Worm (Caenorhabditis elegans) whole organism, L4 larva: ENCODE measurements around the gene sod-1.
A peak's percentile ranks its signal among the peaks of the same experiment; 100 is the strongest.

Source experiments
- F10B5.3 ChIP-seq: sonication (generic microtip); optimal IDR thresholded peaks from 2 replicates; lab custom pipeline; 2016; ENCODE audit warnings: mild to moderate bottlenecking, missing genetic modification characterization, missing compliant biosample characterization
- F37D6.2 ChIP-seq: sonication (generic microtip); optimal IDR thresholded peaks from 2 replicates; lab custom pipeline; 2016; ENCODE audit warnings: mild to moderate bottlenecking, missing genetic modification characterization, missing compliant biosample characterization
- F49E8.2 ChIP-seq: sonication (generic microtip); optimal IDR thresholded peaks from 2 replicates; lab custom pipeline; 2016; ENCODE audit warnings: missing compliant biosample characterization, mild to moderate bottlenecking, missing genetic modification characterization, borderline replicate concordance
- R02D3.7 ChIP-seq: fragments of 150-350 bp; sonication (generic microtip); optimal IDR thresholded peaks from 3 replicates; lab custom pipeline; 2014; ENCODE audit warnings: missing biosample characterization, missing genetic modification characterization
- ZK546.5 ChIP-seq, 2 experiments: sonication (generic microtip); optimal IDR thresholded peaks; 2 replicates each; lab custom pipeline; 2017; ENCODE audit warnings: missing biosample characterization in 2 of 2, missing genetic modification characterization in 2 of 2
- ama-1 ChIP-seq: fragments of 150-350 bp; optimal IDR thresholded peaks from 2 replicates; lab custom pipeline; 2014; ENCODE audit warnings: inconsistent platforms, mixed read lengths
- attf-4 ChIP-seq: sonication (generic microtip); optimal IDR thresholded peaks from 3 replicates; lab custom pipeline; 2017; ENCODE audit warnings: missing biosample characterization, missing genetic modification characterization
- ceh-20 ChIP-seq: fragments of 200-800 bp; sonication (Bioruptor generic); IDR thresholded peaks from 2 replicates; pipeline ENCODE4 v1.3.6; 2022; ENCODE audit warnings: missing genetic modification reagents, missing genetic modification characterization, missing compliant biosample characterization
- ceh-28 ChIP-seq: fragments of 150-350 bp; optimal IDR thresholded peaks from 2 replicates; lab custom pipeline; 2014; ENCODE audit warnings: missing biosample characterization, missing genetic modification reagents, missing genetic modification characterization
- ceh-32 ChIP-seq: sonication (generic microtip); optimal IDR thresholded peaks from 2 replicates; lab custom pipeline; 2016; ENCODE audit warnings: mild to moderate bottlenecking, missing genetic modification characterization, missing compliant biosample characterization; ENCODE audit not compliant: poor library complexity
- ceh-44 ChIP-seq: fragments of 200-800 bp; sonication (Bioruptor generic); IDR thresholded peaks from 2 replicates; pipeline ENCODE4 v1.3.6; 2022; ENCODE audit warnings: missing genetic modification reagents, missing genetic modification characterization, missing compliant biosample characterization
- ceh-62 ChIP-seq: sonication (generic microtip); optimal IDR thresholded peaks from 2 replicates; lab custom pipeline; 2017; ENCODE audit warnings: missing biosample characterization, missing genetic modification characterization
- ces-1 ChIP-seq: fragments of 150-350 bp; sonication (generic microtip); optimal IDR thresholded peaks from 4 replicates; lab custom pipeline; 2014; ENCODE audit warnings: missing biosample characterization, missing genetic modification reagents, missing genetic modification characterization
- cey-2 ChIP-seq: sonication (generic microtip); optimal IDR thresholded peaks from 3 replicates; lab custom pipeline; 2017; ENCODE audit warnings: missing genetic modification characterization, mild to moderate bottlenecking, missing compliant biosample characterization, antibody characterized with exemption, borderline replicate concordance; ENCODE audit not compliant: insufficient read depth
- ctbp-1 ChIP-seq: fragments of 200-800 bp; sonication (Bioruptor generic); IDR thresholded peaks from 2 replicates; pipeline ENCODE4 v1.3.6; 2022; ENCODE audit warnings: missing genetic modification reagents, missing genetic modification characterization, missing compliant biosample characterization
- daf-12 ChIP-seq: fragments of 150-350 bp; optimal IDR thresholded peaks from 2 replicates; lab custom pipeline; 2014; ENCODE audit warnings: missing biosample characterization, missing genetic modification reagents, missing genetic modification characterization
- daf-16 ChIP-seq, 3 experiments: sonication (generic microtip); optimal IDR thresholded peaks; 2 replicates each; lab custom pipeline; 2016 to 2017; ENCODE audit warnings: missing genetic modification characterization in 3 of 3, missing genetic modification reagents in 3 of 3, mild to moderate bottlenecking in 2 of 3, missing compliant biosample characterization in 2 of 3, missing biosample characterization in 1 of 3, moderate library complexity in 1 of 3
- daf-19 ChIP-seq: fragments of 200-800 bp; sonication (Bioruptor generic); conservative IDR thresholded peaks from 2 replicates; pipeline ENCODE4 v1.3.6; 2022; ENCODE audit warnings: missing genetic modification characterization, missing compliant biosample characterization
- dmd-6 ChIP-seq: fragments of 200-800 bp; sonication (Bioruptor generic); IDR thresholded peaks from 2 replicates; pipeline ENCODE4 v1.3.6; 2022; ENCODE audit warnings: missing genetic modification reagents, missing genetic modification characterization, missing compliant biosample characterization
- dmd-8 ChIP-seq: fragments of 200-800 bp; sonication (Bioruptor generic); IDR thresholded peaks from 2 replicates; pipeline ENCODE4 v1.3.6; 2022; ENCODE audit warnings: missing genetic modification characterization, missing compliant biosample characterization
- dmd-9 ChIP-seq: fragments of 200-800 bp; sonication (Bioruptor generic); IDR thresholded peaks from 2 replicates; pipeline ENCODE4 v1.3.6; 2022; ENCODE audit warnings: missing genetic modification reagents, missing genetic modification characterization, missing compliant biosample characterization
- dpl-1 ChIP-seq: fragments of 150-350 bp; optimal IDR thresholded peaks from 2 replicates; lab custom pipeline; 2014; ENCODE audit warnings: missing biosample characterization, missing genetic modification reagents, missing genetic modification characterization
- duxl-1 ChIP-seq: sonication (generic microtip); optimal IDR thresholded peaks from 2 replicates; lab custom pipeline; 2016; ENCODE audit warnings: mild to moderate bottlenecking, missing genetic modification characterization, moderate library complexity, missing compliant biosample characterization; ENCODE audit not compliant: poor library complexity
- egl-43 ChIP-seq: fragments of 200-800 bp; sonication (Bioruptor generic); IDR thresholded peaks from 2 replicates; pipeline ENCODE4 v1.3.6; 2022; ENCODE audit warnings: missing genetic modification reagents, missing genetic modification characterization, missing compliant biosample characterization
- fkh-10 ChIP-seq: fragments of 150-350 bp; optimal IDR thresholded peaks from 2 replicates; lab custom pipeline; 2014; ENCODE audit warnings: missing biosample characterization, missing genetic modification reagents, missing genetic modification characterization
- hif-1 ChIP-seq, 2 experiments: sonication (generic microtip); optimal IDR thresholded peaks; 2 replicates each; lab custom pipeline; 2016 to 2017; ENCODE audit warnings: missing compliant biosample characterization in 2 of 2, missing genetic modification characterization in 2 of 2, missing genetic modification reagents in 2 of 2, missing genotype in 2 of 2, mild to moderate bottlenecking in 1 of 2
- hlh-30 ChIP-seq: sonication (generic microtip); optimal IDR thresholded peaks from 2 replicates; lab custom pipeline; 2017; ENCODE audit warnings: antibody characterized with exemption, mild to moderate bottlenecking, missing genetic modification characterization, missing compliant biosample characterization; ENCODE audit not compliant: insufficient read depth
- jun-1 ChIP-seq: fragments of 150-350 bp; optimal IDR thresholded peaks from 2 replicates; lab custom pipeline; 2014; ENCODE audit warnings: missing biosample characterization, missing genetic modification reagents, missing genetic modification characterization
- lim-7 ChIP-seq: fragments of 200-800 bp; sonication (Bioruptor generic); IDR thresholded peaks from 2 replicates; pipeline ENCODE4 v1.3.6; 2022; ENCODE audit warnings: missing genetic modification characterization, missing compliant biosample characterization
- lin-39 ChIP-seq: fragments of 150-350 bp; optimal IDR thresholded peaks from 2 replicates; lab custom pipeline; 2014; ENCODE audit warnings: missing biosample characterization, missing genetic modification reagents, missing genetic modification characterization
- mxl-2 ChIP-seq: fragments of 200-800 bp; sonication (Bioruptor generic); conservative IDR thresholded peaks from 2 replicates; pipeline ENCODE4 v1.3.6; 2022; ENCODE audit warnings: missing genetic modification reagents, missing genetic modification characterization, missing compliant biosample characterization
- mxl-3 ChIP-seq: fragments of 200-800 bp; sonication (Bioruptor generic); optimal IDR thresholded peaks from 2 replicates; lab custom pipeline; 2018; ENCODE audit warnings: mild to moderate bottlenecking, missing genetic modification characterization, missing compliant biosample characterization
- nhr-10 ChIP-seq: fragments of 150-350 bp; optimal IDR thresholded peaks from 2 replicates; lab custom pipeline; 2014; ENCODE audit warnings: missing biosample characterization, missing genetic modification characterization
- nhr-102 ChIP-seq: sonication (generic microtip); optimal IDR thresholded peaks from 2 replicates; lab custom pipeline; 2016; ENCODE audit warnings: mild to moderate bottlenecking, missing genetic modification characterization, moderate library complexity, missing compliant biosample characterization
- nhr-11 ChIP-seq: fragments of 150-350 bp; optimal IDR thresholded peaks from 2 replicates; lab custom pipeline; 2014; ENCODE audit warnings: missing biosample characterization, missing genetic modification characterization
- nhr-111 ChIP-seq: fragments of 200-800 bp; sonication (Bioruptor generic); optimal IDR thresholded peaks from 2 replicates; lab custom pipeline; 2018; ENCODE audit warnings: mild to moderate bottlenecking, missing genetic modification characterization, missing compliant biosample characterization
- nhr-237 ChIP-seq: sonication (generic microtip); optimal IDR thresholded peaks from 2 replicates; lab custom pipeline; 2017; ENCODE audit warnings: missing biosample characterization, missing genetic modification characterization
- nhr-28 ChIP-seq: fragments of 150-350 bp; optimal IDR thresholded peaks from 2 replicates; lab custom pipeline; 2014; ENCODE audit warnings: missing biosample characterization, missing genetic modification characterization
- nhr-41 ChIP-seq: fragments of 200-800 bp; sonication (Bioruptor generic); IDR thresholded peaks from 2 replicates; pipeline ENCODE4 v1.3.6; 2022; ENCODE audit warnings: missing genetic modification reagents, missing genetic modification characterization, missing compliant biosample characterization
- nhr-48 ChIP-seq: sonication (generic microtip); optimal IDR thresholded peaks from 2 replicates; lab custom pipeline; 2016; ENCODE audit warnings: mild to moderate bottlenecking, missing genetic modification characterization, missing compliant biosample characterization
- pha-4 ChIP-seq, 2 experiments: fragments of 150-350 bp in 1 of 2; fragments of 200-800 bp in 1 of 2; sonication (Bioruptor generic) in 1 of 2; IDR thresholded peaks in 1 of 2; optimal IDR thresholded peaks in 1 of 2; 2 replicates each; pipeline versions ENCODE4 v1.3.6 to Lab custom; 2014 to 2022; ENCODE audit warnings: missing genetic modification characterization in 2 of 2, missing genetic modification reagents in 2 of 2, missing biosample characterization in 1 of 2, missing compliant biosample characterization in 1 of 2
- pqm-1 ChIP-seq: sonication (generic microtip); optimal IDR thresholded peaks from 2 replicates; lab custom pipeline; 2017; ENCODE audit warnings: missing biosample characterization, missing genetic modification characterization
- snpc-4 ChIP-seq: fragments of 150-350 bp; optimal IDR thresholded peaks from 2 replicates; lab custom pipeline; 2014; ENCODE audit warnings: missing biosample characterization, missing genetic modification characterization
- spr-1 ChIP-seq: sonication (generic microtip); optimal IDR thresholded peaks from 2 replicates; lab custom pipeline; 2016; ENCODE audit warnings: mild to moderate bottlenecking, missing genetic modification characterization, missing compliant biosample characterization
- spr-3 ChIP-seq: fragments of 200-800 bp; sonication (Bioruptor generic); optimal IDR thresholded peaks from 2 replicates; lab custom pipeline; 2018; ENCODE audit warnings: mild to moderate bottlenecking, missing genetic modification characterization, missing compliant biosample characterization
- tag-97 ChIP-seq: fragments of 200-800 bp; sonication (Bioruptor generic); IDR thresholded peaks from 2 replicates; pipeline ENCODE4 v1.3.6; 2022; ENCODE audit warnings: missing genetic modification characterization, missing compliant biosample characterization
- unc-62 ChIP-seq, 3 experiments: fragments of 150-350 bp in 1 of 3; sonication (generic microtip); optimal IDR thresholded peaks in 2 of 3; peaks in 1 of 3; 1 replicate in 1 of 3; 2 replicates in 2 of 3; lab custom pipeline; 2014 to 2017; ENCODE audit warnings: missing biosample characterization in 3 of 3, missing genetic modification characterization in 3 of 3, missing genetic modification reagents in 3 of 3, missing genotype in 1 of 3
- zip-2 ChIP-seq: fragments of 150-350 bp; optimal IDR thresholded peaks from 2 replicates; lab custom pipeline; 2014; ENCODE audit warnings: missing biosample characterization, missing genetic modification characterization
- ztf-7 ChIP-seq: fragments of 150-350 bp; optimal IDR thresholded peaks from 2 replicates; lab custom pipeline; 2014; ENCODE audit warnings: missing biosample characterization, missing genetic modification characterization

sod-1 gene

DNA sequence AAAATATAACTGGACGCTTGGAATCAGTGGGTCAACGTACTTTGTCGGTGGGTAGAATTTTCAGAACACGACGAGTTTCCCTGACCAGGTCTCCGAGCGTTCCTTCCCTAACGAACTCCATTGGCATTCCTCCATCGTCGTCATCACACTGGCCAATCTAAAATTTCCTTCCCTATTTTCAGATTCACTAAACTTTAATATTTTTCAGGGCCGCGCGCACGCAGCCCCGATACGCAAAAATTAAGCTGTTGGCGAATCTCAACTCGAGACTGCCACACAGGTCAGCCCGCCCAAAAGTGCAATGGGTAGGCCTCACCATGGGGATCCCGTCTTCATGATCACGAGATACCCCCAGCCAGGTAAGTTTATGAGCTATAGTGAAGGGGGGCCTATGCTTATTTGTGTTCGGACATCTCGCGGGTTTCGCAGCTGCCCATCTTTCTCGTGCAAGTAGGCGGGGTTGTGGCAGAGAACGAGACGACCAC is 5.5 kb downstream of the sod-1 start (continued):
- TF ChIP-seq spr-3 (GFP tag; lab: Kevin White, UChicago), result peak; percentile 63
- TF ChIP-seq nhr-111 (GFP tag; lab: Kevin White, UChicago), result peak; percentile 55
- no peak for TF ChIP-seq nhr-237
- TF ChIP-seq lin-39 (tag; lab: Kevin White, UChicago), result no peak
- no peak for TF ChIP-seq attf-4 (tag; lab: Kevin White, UChicago)
- no peak for TF ChIP-seq nhr-28 (tag; lab: Kevin White, UChicago)
- TF ChIP-seq daf-16 (GFP tag; optimal IDR thresholded peaks at IDR 0.05; lab: Kevin White, UChicago), result peak; percentile 60 to 90
- TF ChIP-seq daf-16 (tag; optimal IDR thresholded peaks at IDR 0.05; lab: Kevin White, UChicago), result peak; percentile 63
- TF ChIP-seq pqm-1, result no peak
- TF ChIP-seq ceh-62 (tag; lab: Kevin White, UChicago), result no peak
- peak; percentile 34 for TF ChIP-seq F37D6.2 (tag; lab: Kevin White, UChicago)
- TF ChIP-seq lim-7, result 0 out of 2 replicates have a peak, but pooled peaks have one; percentile 5
- peak; percentile 57 for TF ChIP-seq duxl-1 (tag; lab: Kevin White, UChicago)
- no peak for TF ChIP-seq ceh-32 (tag; lab: Kevin White, UChicago)
- no peak for TF ChIP-seq R02D3.7
- TF ChIP-seq nhr-11, result no peak
- TF ChIP-seq ceh-44 (GFP tag; lab: Robert Waterston, UW), result peak; percentile 80
- TF ChIP-seq nhr-48 (tag; lab: Kevin White, UChicago), result peak; percentile 75
- TF ChIP-seq mxl-3, result peak; percentile 42
- peak; percentile 58 for TF ChIP-seq ctbp-1 (GFP tag; lab: Robert Waterston, UW)
- no peak for TF ChIP-seq ces-1 (GFP tag; lab: Kevin White, UChicago)
- no peak for TF ChIP-seq hif-1 (tag; optimal IDR thresholded peaks at IDR 0.05; lab: Kevin White, UChicago)
- TF ChIP-seq spr-1 (tag; lab: Kevin White, UChicago), result peak; percentile 68
- TF ChIP-seq cey-2 (tag; lab: Kevin White, UChicago), result no peak
- TF ChIP-seq daf-12 (tag; lab: Kevin White, UChicago), result no peak
- TF ChIP-seq dpl-1 (GFP tag; lab: Kevin White, UChicago), result peak; percentile 38
- no peak for TF ChIP-seq daf-19 (GFP tag; lab: Robert Waterston, UW)
- TF ChIP-seq dmd-8 (GFP tag; lab: Robert Waterston, UW), result 0 out of 2 replicates have a peak, but pooled peaks have one; percentile 40
- peak; percentile 88 for TF ChIP-seq snpc-4 (tag; lab: Kevin White, UChicago)
- peak; percentile 11 for TF ChIP-seq zip-2
- TF ChIP-seq ama-1, result peak; percentile 98
- no peak for TF ChIP-seq tag-97 (GFP tag; lab: Robert Waterston, UW)
- no peak for TF ChIP-seq ceh-28 (tag; lab: Kevin White, UChicago)
- peak; percentile 91 for TF ChIP-seq hlh-30 (tag; lab: Kevin White, UChicago)
- TF ChIP-seq nhr-10 (tag; lab: Kevin White, UChicago), result no peak
- TF ChIP-seq ztf-7 (tag; lab: Kevin White, UChicago), result no peak
- TF ChIP-seq mxl-2 (GFP tag; lab: Robert Waterston, UW), result 0 out of 2 replicates have a peak, but pooled peaks have one; percentile 34
- TF ChIP-seq unc-62 (GFP tag; optimal IDR thresholded peaks at IDR 0.05 in 1 of 2; lab: Kevin White, UChicago), result peak in 1 of 2 experiments; percentile 69
- TF ChIP-seq unc-62 (tag; optimal IDR thresholded peaks at IDR 0.05; lab: Kevin White, UChicago), result no peak
- TF ChIP-seq ceh-20 (GFP tag; lab: Robert Waterston, UW), result 0 out of 2 replicates have a peak, but pooled peaks have one; percentile 20
- peak; percentile 91 for TF ChIP-seq nhr-102 (tag; lab: Kevin White, UChicago)
- TF ChIP-seq jun-1, result no peak
- TF ChIP-seq fkh-10 (GFP tag; lab: Kevin White, UChicago), result no peak
- TF ChIP-seq dmd-6 (GFP tag; lab: Robert Waterston, UW), result peak; percentile 42
- TF ChIP-seq egl-43 (GFP tag; lab: Robert Waterston, UW), result peak; percentile 88
- no peak for TF ChIP-seq ZK546.5 (tag; optimal IDR thresholded peaks at IDR 0.05; lab: Kevin White, UChicago)
- TF ChIP-seq pha-4 (GFP tag; IDR thresholded peaks at IDR 0.05; lab: Robert Waterston, UW), result peak; percentile 70; the same call in 1 of the 2 replicates
- no peak for TF ChIP-seq pha-4 (tag; optimal IDR thresholded peaks at IDR 0.05; lab: Kevin White, UChicago)
- TF ChIP-seq F49E8.2 (tag; lab: Kevin White, UChicago), result peak; percentile 82
- TF ChIP-seq F10B5.3 (tag; lab: Kevin White, UChicago), result peak; percentile 75
- TF ChIP-seq dmd-9 (GFP tag; lab: Robert Waterston, UW), result no peak
- 0 out of 2 replicates have a peak, but pooled peaks have one; percentile 50 for TF ChIP-seq nhr-41 (GFP tag; lab: Robert Waterston, UW)
